Fruit fly (Drosophila melanogaster): ENCODE results near the gene Brf.

Brf gene

DNA sequence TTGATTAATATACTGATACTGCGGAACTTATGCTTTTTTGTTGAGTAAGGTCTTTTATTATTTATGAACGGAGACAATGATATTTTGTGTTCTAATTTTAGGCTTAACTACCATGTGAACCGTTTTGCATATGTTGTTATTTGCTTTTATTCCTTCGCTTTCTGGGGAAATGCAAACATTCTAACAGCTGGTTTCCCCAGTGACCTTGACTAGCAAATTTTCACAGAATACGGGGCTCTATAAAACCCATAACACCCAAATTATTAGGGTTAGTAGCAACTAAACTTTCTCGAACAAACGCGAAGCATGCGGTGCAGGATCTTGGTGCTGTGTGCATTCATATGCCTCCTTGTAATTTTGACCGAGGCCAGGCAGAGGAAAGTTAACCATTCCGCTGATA, 16.4 kb upstream of the Brf start, which contains the start of gene CG17283:
TSS of gene CG17283 (plus strand) at position 301 of the 400 bp plus-strand sequence.
- TF ChIP-seq noc (tag; optimal IDR thresholded peaks at IDR 0.05), result no peak

- no peak for TF ChIP-seq noc (tag; optimal IDR thresholded peaks at IDR 0.05)
Observed at dm6 chr3R:17406411-17406810, 15.3 kb upstream of the Brf start, which contains the start of the genes CG42824 and CG42798. TSS of gene CG42824 (minus strand) at chr3R:17406511. TSS of gene CG42798 (plus strand) at chr3R:17406678.

dm6 chr3R:17405009-17405408, 13.9 kb upstream of the Brf start, which contains the start of gene CG42823:
TSS of gene CG42823 (minus strand) at chr3R:17405109.
- TF ChIP-seq noc (tag; optimal IDR thresholded peaks at IDR 0.05), result no peak

DNA sequence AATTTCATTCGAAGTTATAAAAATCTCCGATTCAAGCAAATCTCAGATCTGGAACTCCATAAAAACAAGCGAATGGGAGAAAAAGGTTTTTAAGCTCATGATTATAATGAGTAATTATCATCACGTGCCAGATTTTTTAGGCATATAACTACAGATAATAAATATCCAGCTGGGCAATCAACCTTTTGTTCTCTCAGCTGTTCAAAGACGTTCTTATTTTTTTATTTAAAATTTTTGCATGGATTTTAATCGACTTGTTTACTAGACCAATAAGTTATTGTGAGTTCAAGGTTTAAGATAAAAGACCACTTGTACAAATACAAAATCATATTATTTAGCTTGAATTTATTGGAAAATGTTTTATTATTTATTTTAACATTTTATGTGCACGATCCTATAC, 13.0 kb upstream of the Brf start:
- TF ChIP-seq noc (tag; optimal IDR thresholded peaks at IDR 0.05), result peak; percentile 48

DNA sequence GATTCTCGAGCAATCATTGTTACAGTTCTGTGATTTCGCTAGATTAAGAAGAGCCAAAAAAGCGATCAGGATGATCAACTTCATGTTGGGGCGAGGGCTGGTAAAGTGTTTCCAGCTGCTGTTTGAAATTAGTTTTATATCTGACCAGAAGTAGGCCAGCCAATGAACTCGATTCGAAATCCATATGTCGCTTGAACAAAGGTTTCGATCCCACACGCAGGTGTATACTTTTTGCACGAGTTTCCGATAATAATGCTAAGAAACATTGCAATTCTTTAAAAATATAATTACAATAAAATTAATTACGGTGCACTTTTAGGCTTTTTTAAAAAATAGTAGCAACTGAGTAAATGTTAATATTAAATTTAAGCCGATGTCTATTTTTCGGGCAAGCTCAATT, 12.5 kb upstream of the Brf start, which contains the start of gene CG34280:
TSS of gene CG34280 (minus strand) at position 101 of the 400 bp plus-strand sequence.
- TF ChIP-seq noc (tag; optimal IDR thresholded peaks at IDR 0.05), result no peak

- no peak for TF ChIP-seq noc (tag; optimal IDR thresholded peaks at IDR 0.05)
Observed at dm6 chr3R:17403188-17403587, 12.1 kb upstream of the Brf start, which contains the start of gene CG34279. TSS of gene CG34279 (minus strand) at chr3R:17403288.

- TF ChIP-seq noc (tag; optimal IDR thresholded peaks at IDR 0.05), result no peak
Observed at dm6 chr3R:17402434-17402833, 11.3 kb upstream of the Brf start, which contains the start of gene Sur-8. TSS of gene Sur-8 (minus strand) at chr3R:17402515.

DNA sequence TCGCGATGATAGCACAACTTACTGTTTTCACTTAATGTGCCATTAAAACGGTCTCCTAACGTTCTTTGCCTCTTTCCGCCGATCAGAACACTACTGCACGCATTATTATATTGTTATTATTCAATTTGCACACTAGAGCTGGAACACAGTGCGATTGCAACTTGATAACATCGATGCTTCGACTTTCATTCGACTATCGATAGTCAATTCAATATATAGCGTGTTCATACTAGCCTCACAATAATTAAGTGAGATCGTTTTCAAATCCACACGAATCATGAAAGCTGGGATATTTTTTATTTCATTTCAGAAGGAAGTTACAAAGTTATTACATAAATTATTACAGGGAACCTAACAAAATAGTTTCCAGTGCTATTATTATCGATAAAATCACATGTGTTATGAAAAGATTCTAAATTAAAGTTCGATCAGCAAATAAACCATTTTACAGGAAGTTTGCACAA, 10.2 kb upstream of the Brf start:
- no peak for TF ChIP-seq noc (tag; optimal IDR thresholded peaks at IDR 0.05)

- no peak for TF ChIP-seq noc (tag; optimal IDR thresholded peaks at IDR 0.05)
Observed at dm6 chr3R:17400675-17401118, 9.6 kb upstream of the Brf start.

DNA sequence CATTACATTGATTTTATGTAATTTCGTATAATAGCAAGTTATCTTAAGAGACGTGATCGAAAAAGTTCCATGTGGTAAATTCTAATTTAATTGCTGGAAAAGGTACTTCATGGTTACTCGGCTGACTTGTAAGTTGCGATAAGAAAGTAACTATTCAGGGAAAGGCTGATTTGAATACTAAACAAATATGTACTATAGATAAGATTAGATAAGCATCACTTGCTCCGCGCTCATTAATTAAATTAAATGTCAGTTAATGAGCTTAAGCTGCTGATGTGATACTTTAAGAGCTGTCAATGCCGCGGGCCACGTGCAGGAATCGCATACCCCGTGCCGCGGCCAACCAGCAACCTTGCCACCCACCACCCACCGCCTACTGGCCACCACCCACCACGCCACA, 9.0 kb upstream of the Brf start:
- no peak for TF ChIP-seq noc (tag; optimal IDR thresholded peaks at IDR 0.05)

- TF ChIP-seq noc (tag; optimal IDR thresholded peaks at IDR 0.05), result peak; percentile 69
Observed at dm6 chr3R:17394318-17395188, 3.4 kb upstream of the Brf start, which contains the start of gene CREG. TSS of gene CREG (minus strand) at chr3R:17394640.

DNA sequence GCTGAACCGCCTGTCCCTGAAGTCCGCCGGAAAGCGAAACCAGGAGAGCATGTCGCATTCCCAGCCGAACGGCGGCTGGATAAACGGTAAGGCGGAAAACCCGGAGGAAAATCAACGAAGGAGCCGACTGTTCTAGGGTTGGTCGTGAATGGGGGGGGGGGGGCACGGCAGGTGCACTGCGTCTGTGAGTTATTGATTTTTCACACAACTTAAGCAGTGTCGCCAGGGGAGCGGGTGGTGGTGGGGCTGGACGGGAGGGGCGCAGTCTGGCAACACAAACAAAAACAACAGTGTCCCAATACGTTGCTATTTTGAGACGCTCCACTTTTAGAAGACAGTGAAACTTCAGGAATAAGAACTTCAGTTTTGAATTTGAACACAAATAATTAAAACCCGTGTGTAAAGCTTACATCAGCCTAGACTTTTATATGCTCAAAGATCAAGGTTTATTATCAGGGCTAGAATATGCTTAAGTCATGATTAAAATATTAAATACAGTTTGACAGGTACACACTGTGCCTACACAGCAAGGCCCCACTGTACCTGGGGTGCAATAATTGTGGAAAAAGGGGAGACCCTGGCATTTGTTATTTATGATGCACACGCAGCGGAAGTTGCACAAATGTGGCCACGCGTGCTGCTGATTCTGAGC, 4.8 kb downstream of the Brf start:
- TF ChIP-seq noc (tag; optimal IDR thresholded peaks at IDR 0.05), result peak; percentile 32

DNA sequence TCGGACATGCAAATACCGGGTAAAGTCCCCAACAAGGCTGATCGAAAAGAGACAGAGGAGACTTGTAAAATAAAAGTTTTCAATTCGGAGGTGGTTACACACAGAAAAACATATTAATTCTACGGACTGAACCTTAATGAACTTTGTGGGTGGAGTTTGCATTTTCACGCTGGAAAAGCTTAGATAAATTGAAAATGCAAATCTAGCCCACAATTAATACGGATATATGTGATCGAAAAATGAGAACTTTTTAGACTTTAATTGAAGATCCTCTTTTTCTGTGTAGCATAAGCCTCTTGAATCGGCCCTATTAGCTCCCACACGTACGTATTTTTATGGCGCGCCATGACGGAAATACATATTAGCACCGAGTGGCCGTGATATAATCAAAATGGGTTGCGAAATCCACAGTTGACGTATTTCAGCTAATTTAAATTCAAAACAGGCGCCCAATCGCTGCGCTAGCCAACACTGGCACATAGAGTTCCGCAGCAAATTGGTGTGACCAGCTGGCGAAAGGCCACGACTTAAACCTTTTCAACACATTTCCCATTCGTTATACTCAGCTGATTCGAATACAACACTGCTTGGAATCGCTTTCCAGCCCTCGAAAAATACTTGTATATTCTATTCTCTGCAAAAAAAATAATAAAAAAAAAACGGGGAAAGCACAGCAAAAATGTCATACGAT, 5.7 kb downstream of the Brf start:
- TF ChIP-seq noc (tag; optimal IDR thresholded peaks at IDR 0.05), result no peak

DNA sequence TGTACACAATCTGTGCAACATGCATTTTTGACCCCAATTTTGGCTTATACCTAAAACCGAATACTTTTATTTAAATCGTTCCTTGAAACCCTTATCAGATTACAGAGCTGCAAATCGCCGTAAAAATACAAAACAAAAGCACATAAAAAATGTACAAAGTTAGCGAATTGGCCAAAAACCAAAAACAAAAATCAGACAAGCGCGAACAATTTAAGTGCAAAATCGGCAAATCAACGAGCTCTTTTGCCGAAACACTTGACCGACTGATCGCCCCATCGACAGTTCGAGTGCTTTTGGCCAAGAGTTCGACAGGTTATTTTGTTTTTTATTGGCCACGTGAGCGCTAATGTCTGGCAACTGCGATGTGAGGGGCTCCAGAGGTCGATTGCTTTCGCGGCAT, 9.2 kb downstream of the Brf start:
- no peak for TF ChIP-seq noc (tag; optimal IDR thresholded peaks at IDR 0.05)

dm6 chr3R:17379742-17380141, 11.4 kb downstream of the Brf start, which contains the start of gene lute:
TSS of gene lute (plus strand) at chr3R:17379944.
- TF ChIP-seq noc (tag; optimal IDR thresholded peaks at IDR 0.05), result no peak

- TF ChIP-seq noc (tag; optimal IDR thresholded peaks at IDR 0.05), result no peak
Observed at dm6 chr3R:17379051-17379450, 12.1 kb downstream of the Brf start.
